Fruit fly (Drosophila melanogaster): ENCODE results near the gene subdued.

The subdued gene

DNA sequence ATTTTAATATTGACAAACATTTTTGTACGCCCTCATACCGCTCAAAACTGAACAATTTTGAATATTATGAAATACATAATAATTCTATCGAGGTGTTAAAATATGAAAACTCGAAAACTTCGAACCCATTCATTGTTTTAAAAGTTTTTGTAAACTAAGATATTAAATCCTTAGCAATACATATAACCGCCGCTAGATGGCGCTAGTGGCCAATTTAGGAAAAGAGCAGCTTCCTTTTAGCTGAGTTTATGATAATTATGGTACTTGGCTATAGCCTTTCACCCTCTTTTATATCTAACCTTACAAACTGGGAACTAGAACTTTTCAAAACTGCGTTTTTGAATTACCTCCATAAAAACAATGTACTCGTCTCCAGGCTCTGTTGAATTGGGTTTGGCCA lies 14.7 kb upstream of the subdued start:
- TF ChIP-seq CG3032 (tag; optimal IDR thresholded peaks at IDR 0.05): no peak
- TF ChIP-seq CG7368 (GFP tag; optimal IDR thresholded peaks at IDR 0.05): no peak
- no peak for TF ChIP-seq Ets96B (tag; optimal IDR thresholded peaks at IDR 0.05)
- no peak for TF ChIP-seq CG31627 (GFP tag; optimal IDR thresholded peaks at IDR 0.05)
- no peak for TF ChIP-seq CG1621 (tag; optimal IDR thresholded peaks at IDR 0.05)

- TF ChIP-seq ss (GFP tag; optimal IDR thresholded peaks at IDR 0.05) (no peak), CG32006 (GFP tag; optimal IDR thresholded peaks at IDR 0.05) (no peak), Ets96B (tag; optimal IDR thresholded peaks at IDR 0.05) (no peak), CG7368 (GFP tag; optimal IDR thresholded peaks at IDR 0.05) (peak; percentile 55), Sox102F (GFP tag; optimal IDR thresholded peaks at IDR 0.05) (no peak), CG6163 (GFP tag; IDR thresholded peaks at IDR 0.05) (no peak), Hr4 (GFP tag; optimal IDR thresholded peaks at IDR 0.05) (no peak), fd85E (GFP tag; optimal IDR thresholded peaks at IDR 0.05) (no peak), Eip78C (GFP tag) (peak; percentile 52), Hr38 (GFP tag; optimal IDR thresholded peaks at IDR 0.05) (no peak)
Measured at dm6 chr3R:19656455-19656854, 13.9 kb upstream of the subdued start.

DNA sequence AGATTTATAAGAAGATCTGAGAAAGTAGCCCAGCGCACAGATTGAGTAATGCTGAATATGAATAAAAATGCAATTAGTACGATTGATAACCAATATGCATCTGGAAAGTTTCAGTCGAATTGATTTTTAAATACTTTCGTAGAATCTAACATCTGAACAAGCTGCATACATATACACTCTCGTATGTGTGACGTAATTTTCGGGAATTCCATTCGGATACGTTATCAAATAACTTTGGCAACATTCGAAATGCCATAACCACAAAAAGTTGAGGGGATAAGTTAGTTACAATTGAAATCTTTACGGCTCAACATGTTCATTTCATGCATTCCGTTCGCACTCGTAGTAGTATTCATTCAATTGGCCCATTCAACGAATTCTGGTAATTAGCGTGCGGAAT lies 8.2 kb upstream of the subdued start, which contains the start of gene CG31219:
CG31219 (plus strand) TSS at position 301 of the 400 bp plus-strand sequence.
- TF ChIP-seq Smox (GFP tag; optimal IDR thresholded peaks at IDR 0.05) (no peak), salr (GFP tag; optimal IDR thresholded peaks at IDR 0.05) (no peak), CG6276 (GFP tag; optimal IDR thresholded peaks at IDR 0.05) (no peak), Hr39 (GFP tag; optimal IDR thresholded peaks at IDR 0.05) (no peak), CG6854 (GFP tag; optimal IDR thresholded peaks at IDR 0.05) (no peak), CG34406 (GFP tag; optimal IDR thresholded peaks at IDR 0.05) (no peak), Blimp-1 (GFP tag; optimal IDR thresholded peaks at IDR 0.05) (no peak), ss (GFP tag; optimal IDR thresholded peaks at IDR 0.05) (no peak), CG11762 (GFP tag; optimal IDR thresholded peaks at IDR 0.05; ENCODE audit: insufficient read depth) (no peak), Ets21C (GFP tag; optimal IDR thresholded peaks at IDR 0.05) (no peak), CG16779 (tag; optimal IDR thresholded peaks at IDR 0.05) (no peak)

DNA sequence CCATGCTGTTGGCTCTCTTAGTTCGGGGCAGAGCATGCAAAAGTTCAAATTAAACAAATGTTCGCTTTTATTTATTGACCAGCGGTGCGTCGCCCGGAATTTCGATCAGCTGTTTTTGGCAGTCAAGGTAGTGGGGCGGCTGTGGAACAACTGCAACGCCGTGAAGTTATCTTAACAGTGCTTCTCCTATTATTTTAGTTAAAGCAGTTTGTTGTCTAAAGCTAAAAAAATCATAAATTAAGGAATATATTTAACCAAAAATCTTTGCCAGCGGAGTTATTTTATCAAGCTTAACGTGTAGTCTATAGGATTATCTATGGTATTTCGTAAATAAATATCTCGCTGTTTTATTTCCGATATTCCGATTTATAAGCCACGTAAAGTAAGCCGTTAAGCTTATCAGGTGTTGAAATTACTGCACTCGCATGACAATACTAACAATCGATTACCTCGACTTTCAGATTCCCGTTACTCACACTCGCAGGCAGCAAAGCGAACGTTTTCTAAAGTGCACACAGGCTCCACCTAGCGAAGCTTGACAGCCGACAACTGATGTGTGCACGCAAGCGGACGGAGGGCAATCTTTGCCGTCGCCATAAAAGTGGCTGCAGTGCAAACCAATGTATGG lies 5.9 kb upstream of the subdued start, which contains the start of the genes CG6195 and CG31220:
CG6195 (minus strand) TSS at position 122 of the 628 bp plus-strand sequence.
CG31220 (plus strand) TSS at position 199 of the 628 bp plus-strand sequence.
- TF ChIP-seq ss (GFP tag; optimal IDR thresholded peaks at IDR 0.05) (peak in 1 of 2 experiments; percentile 5), CG10631 (GFP tag; optimal IDR thresholded peaks at IDR 0.05) (no peak), CG6276 (GFP tag; optimal IDR thresholded peaks at IDR 0.05) (no peak), pdm3 (GFP tag; optimal IDR thresholded peaks at IDR 0.05) (peak; percentile 45), topi (GFP tag; optimal IDR thresholded peaks at IDR 0.05) (peak; percentile 38), spab (GFP tag; optimal IDR thresholded peaks at IDR 0.05) (no peak), Met (GFP tag; optimal IDR thresholded peaks at IDR 0.05) (peak; percentile 36), achi (GFP tag; optimal IDR thresholded peaks at IDR 0.05) (peak; percentile 88), Blimp-1 (GFP tag; optimal IDR thresholded peaks at IDR 0.05) (no peak), Hr39 (GFP tag; optimal IDR thresholded peaks at IDR 0.05) (peak; percentile 21), eg (GFP tag; IDR thresholded peaks at IDR 0.05) (no peak), dac (GFP tag; optimal IDR thresholded peaks at IDR 0.05) (no peak), CG10669 (GFP tag; optimal IDR thresholded peaks at IDR 0.05) (no peak), Sox14 (GFP tag; optimal IDR thresholded peaks at IDR 0.05) (no peak), CG6792 (GFP tag; optimal IDR thresholded peaks at IDR 0.05) (no peak), CG4318 (GFP tag; optimal IDR thresholded peaks at IDR 0.05) (no peak), fkh (GFP tag; optimal IDR thresholded peaks at IDR 0.05) (peak; percentile 80), CG1621 (tag; optimal IDR thresholded peaks at IDR 0.05) (peak; percentile 37), Eip78C (GFP tag) (peak; percentile 64), esn (GFP tag; optimal IDR thresholded peaks at IDR 0.05) (peak; percentile 37), CG3032 (tag; optimal IDR thresholded peaks at IDR 0.05) (no peak)

All from whole organism, prepupa.